Fruit fly (Drosophila melanogaster) Kc167 (cell line): ENCODE results near the gene CG12640.

Experiments
- Myc ChIP-seq: fragments of >200 bp; optimal IDR thresholded peaks from 2 replicates; lab custom pipeline; 2017; ENCODE audit warnings: missing external identifiers
- psq ChIP-seq: fragments of >200 bp; optimal IDR thresholded peaks from 2 replicates; lab custom pipeline; 2017; ENCODE audit warnings: missing external identifiers

DNA sequence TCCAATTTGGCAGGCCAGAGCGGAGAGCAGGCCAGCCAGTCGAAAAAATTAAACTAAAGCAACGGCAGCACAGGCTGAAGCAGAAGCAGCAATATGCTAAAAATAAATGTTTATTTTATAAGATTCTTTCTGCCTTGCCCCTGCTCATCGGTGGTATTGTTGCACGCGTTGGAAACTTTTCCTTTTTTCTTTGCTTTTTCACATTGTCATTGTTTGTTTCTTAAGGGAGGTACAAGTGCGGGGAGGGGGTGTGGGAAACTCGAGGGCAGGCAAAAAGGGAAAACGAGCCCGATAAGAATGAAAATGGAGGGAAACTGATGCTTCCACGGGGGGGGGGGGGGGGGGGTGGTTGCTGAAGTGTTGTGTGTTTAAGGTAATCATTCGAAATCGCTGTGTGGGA, 33.7 kb downstream of the CG12640 start:
- TF ChIP-seq Myc (no peak), psq (lab: Kevin White, UChicago) (no peak)
